Worm (Caenorhabditis elegans) whole organism, early embryonic: Measurements from ENCODE around the gene M02B1.4.

ENCODE experiments used
- B0310.2 ChIP-seq: sonication (generic microtip); optimal IDR thresholded peaks from 2 replicates; lab custom pipeline; 2016; ENCODE audit warnings: mild to moderate bottlenecking, missing genetic modification characterization, missing compliant biosample characterization
- F13C5.2 ChIP-seq: sonication (generic microtip); optimal IDR thresholded peaks from 2 replicates; lab custom pipeline; 2017; ENCODE audit warnings: mild to moderate bottlenecking, missing genetic modification characterization, inconsistent platforms, missing compliant biosample characterization
- aly-1 ChIP-seq: sonication (generic microtip); optimal IDR thresholded peaks from 2 replicates; lab custom pipeline; 2016; ENCODE audit warnings: missing genetic modification characterization, missing compliant biosample characterization
- ama-1 ChIP-seq: fragments of 150-350 bp; optimal IDR thresholded peaks from 2 replicates; lab custom pipeline; 2014
- ceh-13 ChIP-seq: fragments of 200-800 bp; sonication (Bioruptor generic); optimal IDR thresholded peaks from 2 replicates; lab custom pipeline; 2018; ENCODE audit warnings: mild to moderate bottlenecking, missing genetic modification characterization, missing compliant biosample characterization
- ceh-36 ChIP-seq: sonication (generic microtip); optimal IDR thresholded peaks from 2 replicates; lab custom pipeline; 2016; ENCODE audit warnings: missing genetic modification characterization, inconsistent platforms, missing compliant biosample characterization
- ets-7 ChIP-seq: sonication (generic microtip); optimal IDR thresholded peaks from 2 replicates; lab custom pipeline; 2016; ENCODE audit warnings: missing genotype, missing genetic modification characterization, missing compliant biosample characterization
- flt-1 ChIP-seq: fragments of 200-800 bp; sonication (Bioruptor generic); IDR thresholded peaks from 2 replicates; pipeline ENCODE4 v1.3.6; 2022; ENCODE audit warnings: missing genetic modification characterization, missing compliant biosample characterization
- hmbx-1 ChIP-seq: sonication (generic microtip); optimal IDR thresholded peaks from 2 replicates; lab custom pipeline; 2016; ENCODE audit warnings: mild to moderate bottlenecking, missing genetic modification characterization, missing compliant biosample characterization
- hmg-4 ChIP-seq: fragments of 200-800 bp; sonication (Bioruptor generic); optimal IDR thresholded peaks from 2 replicates; lab custom pipeline; 2018; ENCODE audit warnings: mild to moderate bottlenecking, missing genetic modification characterization, missing compliant biosample characterization
- hnd-1 ChIP-seq: sonication (generic microtip); optimal IDR thresholded peaks from 2 replicates; lab custom pipeline; 2016; ENCODE audit warnings: missing genetic modification characterization, missing compliant biosample characterization
- pes-1 ChIP-seq: fragments of 200-800 bp; sonication (Bioruptor generic); IDR thresholded peaks from 2 replicates; pipeline ENCODE4 v1.3.6; 2022; ENCODE audit warnings: missing genetic modification reagents, missing genetic modification characterization, missing compliant biosample characterization
- scrt-1 ChIP-seq: fragments of 200-800 bp; sonication (Bioruptor generic); IDR thresholded peaks from 2 replicates; pipeline ENCODE4 v1.3.6; 2022; ENCODE audit warnings: missing genetic modification characterization, missing compliant biosample characterization
- sea-1 ChIP-seq: fragments of 200-800 bp; sonication (Bioruptor generic); conservative IDR thresholded peaks from 2 replicates; pipeline ENCODE4 v1.3.6; 2022; ENCODE audit warnings: missing genetic modification characterization, missing compliant biosample characterization
- tbx-11 ChIP-seq: fragments of 200-800 bp; sonication (Bioruptor generic); IDR thresholded peaks from 2 replicates; pipeline ENCODE4 v1.3.6; 2022; ENCODE audit warnings: missing genetic modification characterization, missing compliant biosample characterization
- tbx-37 ChIP-seq: fragments of 200-800 bp; sonication (Bioruptor generic); conservative IDR thresholded peaks from 2 replicates; pipeline ENCODE4 v1.3.6; 2022; ENCODE audit warnings: missing genetic modification reagents, missing genetic modification characterization, missing compliant biosample characterization
- tra-4 ChIP-seq: sonication (generic microtip); optimal IDR thresholded peaks from 2 replicates; lab custom pipeline; 2017; ENCODE audit warnings: missing genetic modification characterization, missing compliant biosample characterization

The M02B1.4 gene

DNA sequence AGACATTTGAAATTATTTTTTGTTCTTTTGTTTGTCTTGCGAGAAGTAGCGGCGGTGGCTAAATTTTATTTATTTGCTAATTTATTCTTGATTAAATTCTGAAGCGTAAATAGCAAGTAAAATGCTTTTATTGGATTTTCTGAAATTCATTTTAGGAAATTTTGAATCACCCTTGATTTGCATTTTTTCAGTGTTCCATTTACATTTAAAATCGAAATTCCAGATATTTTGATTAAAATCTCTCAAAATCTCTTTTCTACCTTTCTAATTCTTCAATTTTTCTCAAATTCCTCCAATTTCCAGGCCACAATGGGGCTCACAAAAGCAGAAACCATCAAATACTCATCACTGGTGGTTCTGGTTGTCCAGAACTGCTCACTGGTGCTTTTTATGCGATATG, 30.1 kb upstream of the M02B1.4 start, which contains the start of gene nstp-5:
Gene nstp-5, plus strand, starts transcription at position 301 of the 400 bp plus-strand sequence.
- TF ChIP-seq flt-1 (GFP tag; lab: Robert Waterston, UW) (no peak), B0310.2 (tag; lab: Kevin White, UChicago) (no peak), tbx-11 (GFP tag; lab: Robert Waterston, UW) (no peak), ama-1 (lab: Kevin White, UChicago) (no peak), tra-4 (tag; lab: Kevin White, UChicago) (no peak), tbx-37 (GFP tag; lab: Robert Waterston, UW) (no peak)

DNA sequence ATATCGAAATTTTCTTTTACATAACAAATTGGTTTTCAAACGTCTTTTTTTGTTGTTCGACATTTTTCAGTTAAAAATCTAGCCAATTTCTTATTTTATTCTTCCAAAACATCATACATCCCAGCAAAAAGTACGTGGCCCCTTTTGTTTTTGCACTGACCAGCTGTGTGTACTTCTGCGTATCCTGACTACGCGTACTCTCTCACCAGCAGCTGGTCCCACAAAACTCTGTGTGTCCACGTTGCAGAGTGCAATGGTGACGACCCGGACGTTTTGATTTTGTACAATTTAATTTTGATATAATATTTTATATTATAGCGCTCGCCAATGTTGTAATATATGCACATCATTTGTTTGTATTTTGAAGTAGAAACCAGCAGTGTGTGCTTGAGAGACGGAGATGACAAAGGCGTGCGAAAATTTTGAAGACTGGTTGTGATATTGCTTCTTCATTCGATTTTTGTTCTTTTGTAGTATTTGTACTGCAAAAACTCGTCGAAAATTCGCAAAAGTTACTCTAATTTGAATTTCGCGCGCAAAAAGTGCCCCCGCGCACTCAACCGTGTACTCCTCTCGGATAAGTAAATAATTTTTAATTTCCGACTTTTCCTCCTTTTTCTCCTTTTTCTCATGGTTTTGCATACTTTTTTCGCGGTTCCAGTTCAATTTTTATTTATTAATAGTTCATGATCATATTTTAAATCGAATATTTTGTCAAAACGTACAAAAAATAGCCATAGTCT, 29.4 kb upstream of the M02B1.4 start:
- TF ChIP-seq flt-1 (GFP tag; lab: Robert Waterston, UW), result no peak
- no peak for TF ChIP-seq ama-1 (lab: Kevin White, UChicago)
- no peak for TF ChIP-seq ets-7 (tag; lab: Kevin White, UChicago)

DNA sequence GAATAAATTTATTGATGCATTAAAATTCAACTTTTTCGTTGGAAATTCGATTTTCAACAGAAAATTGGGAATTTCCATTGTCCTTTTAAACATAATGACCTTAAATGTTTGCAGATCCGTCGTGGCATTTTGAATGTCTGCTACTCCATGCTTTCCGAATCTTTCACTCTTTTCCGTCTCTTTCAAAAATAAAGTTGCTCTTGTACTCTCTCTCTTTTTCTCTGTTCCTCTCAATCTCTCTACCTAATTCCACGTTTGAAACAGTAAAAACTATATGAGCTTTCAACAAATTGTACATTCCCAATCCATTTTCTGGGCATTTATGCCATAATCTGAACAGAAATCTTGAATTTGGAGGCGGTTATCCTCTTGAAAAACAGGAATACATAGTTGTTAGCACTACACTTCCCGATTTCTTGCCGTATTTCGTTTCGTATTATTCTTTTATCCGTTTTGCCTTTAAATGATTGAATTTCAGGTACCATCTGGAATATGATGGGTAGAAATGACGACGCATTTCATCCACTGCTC, 24.0 kb upstream of the M02B1.4 start, which contains the start of gene srf-3:
Gene srf-3, plus strand, starts transcription at position 481 of the 531 bp plus-strand sequence.
- TF ChIP-seq ceh-13 (GFP tag; lab: Kevin White, UChicago), result no peak
- no peak for TF ChIP-seq ceh-36 (tag; lab: Kevin White, UChicago)
- no peak for TF ChIP-seq hmg-4 (GFP tag; lab: Kevin White, UChicago)
- no peak for TF ChIP-seq flt-1 (GFP tag; lab: Robert Waterston, UW)
- no peak for TF ChIP-seq tbx-11 (GFP tag; lab: Robert Waterston, UW)
- TF ChIP-seq hmbx-1, result no peak
- no peak for TF ChIP-seq F13C5.2 (tag; lab: Kevin White, UChicago)
- no peak for TF ChIP-seq tra-4 (tag; lab: Kevin White, UChicago)
- TF ChIP-seq hnd-1 (tag; lab: Kevin White, UChicago), result no peak
- TF ChIP-seq B0310.2 (tag; lab: Kevin White, UChicago), result no peak
- TF ChIP-seq pes-1 (GFP tag; lab: Robert Waterston, UW), result no peak
- no peak for TF ChIP-seq aly-1 (tag; lab: Kevin White, UChicago)
- no peak for TF ChIP-seq sea-1

DNA sequence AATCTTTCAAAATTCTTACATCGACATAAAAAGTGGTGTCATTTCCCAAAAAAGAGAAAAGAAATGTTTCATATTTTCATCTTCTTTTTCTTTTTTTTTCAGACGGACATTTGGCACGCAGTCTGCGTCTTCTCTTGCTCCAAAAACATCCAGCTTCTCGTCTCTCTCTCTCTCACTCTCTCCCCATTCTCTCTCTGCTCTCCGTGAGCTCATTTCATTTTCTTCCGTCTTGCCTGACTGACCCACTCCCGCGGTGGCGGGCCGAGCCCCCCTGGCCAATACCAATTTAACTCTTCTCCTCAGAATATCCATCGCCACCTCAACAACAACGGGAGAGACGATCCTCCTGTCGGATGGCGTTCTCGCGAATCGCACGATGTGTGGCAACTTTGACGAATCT, 20.5 kb upstream of the M02B1.4 start, which contains the start of gene txt-19:
Gene txt-19, plus strand, starts transcription at position 304 of the 400 bp plus-strand sequence.
- TF ChIP-seq ama-1 (lab: Kevin White, UChicago) (no peak), tbx-11 (GFP tag; lab: Robert Waterston, UW) (no peak), pes-1 (GFP tag; lab: Robert Waterston, UW) (no peak), flt-1 (GFP tag; lab: Robert Waterston, UW) (no peak), B0310.2 (tag; lab: Kevin White, UChicago) (no peak), scrt-1 (GFP tag; lab: Robert Waterston, UW) (no peak), ceh-36 (tag; lab: Kevin White, UChicago) (no peak), ceh-13 (GFP tag; lab: Kevin White, UChicago) (no peak), ets-7 (tag; lab: Kevin White, UChicago) (no peak), tbx-37 (GFP tag; lab: Robert Waterston, UW) (no peak), hmbx-1 (no peak), F13C5.2 (tag; lab: Kevin White, UChicago) (no peak), tra-4 (tag; lab: Kevin White, UChicago) (no peak)

DNA sequence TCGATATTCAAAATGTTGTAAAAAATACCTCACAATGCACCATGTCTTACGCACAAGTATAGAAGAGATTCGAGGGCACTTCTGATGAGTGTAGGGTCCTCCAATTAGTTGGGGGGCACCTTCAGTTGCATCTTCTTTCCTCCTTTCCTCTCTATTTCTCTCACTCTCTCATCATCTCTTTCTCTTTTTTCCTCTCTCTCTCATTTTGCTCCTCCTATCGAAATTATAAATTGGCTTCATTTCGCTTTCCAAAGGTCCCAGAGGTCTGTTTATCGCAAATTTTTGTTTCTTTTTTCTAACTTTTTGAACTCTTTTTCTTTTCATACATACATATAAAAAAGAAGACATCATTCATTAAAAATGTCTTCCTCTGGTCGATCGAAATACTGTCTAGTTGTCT, 17.8 kb upstream of the M02B1.4 start:
- TF ChIP-seq pes-1 (GFP tag; lab: Robert Waterston, UW) (no peak), tra-4 (tag; lab: Kevin White, UChicago) (no peak)

DNA sequence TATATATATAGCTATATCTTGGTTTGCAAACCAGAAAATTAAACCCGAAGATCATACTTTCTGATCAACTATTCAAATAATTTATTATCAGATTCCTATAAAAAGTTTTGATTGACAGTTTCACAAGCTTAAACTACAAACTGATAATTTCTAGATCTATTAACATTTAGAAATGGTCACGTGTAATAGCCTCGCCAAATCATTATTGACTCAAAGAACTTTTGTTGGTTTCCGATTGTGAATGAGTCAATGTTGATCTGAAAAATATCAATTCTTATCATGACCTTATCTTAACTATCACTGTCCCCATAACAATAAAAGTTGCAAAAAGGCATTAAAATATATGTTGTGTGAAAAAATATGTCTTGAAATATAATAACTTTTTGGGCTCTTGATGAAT, 17.0 kb upstream of the M02B1.4 start:
- no peak for TF ChIP-seq scrt-1 (GFP tag; lab: Robert Waterston, UW)
- TF ChIP-seq tbx-11 (GFP tag; lab: Robert Waterston, UW), result no peak
- no peak for TF ChIP-seq ceh-36 (tag; lab: Kevin White, UChicago)
- TF ChIP-seq ceh-13 (GFP tag; lab: Kevin White, UChicago), result no peak
- TF ChIP-seq flt-1 (GFP tag; lab: Robert Waterston, UW), result no peak
- no peak for TF ChIP-seq F13C5.2 (tag; lab: Kevin White, UChicago)
- TF ChIP-seq hnd-1 (tag; lab: Kevin White, UChicago), result no peak
- no peak for TF ChIP-seq pes-1 (GFP tag; lab: Robert Waterston, UW)
- no peak for TF ChIP-seq aly-1 (tag; lab: Kevin White, UChicago)
- no peak for TF ChIP-seq B0310.2 (tag; lab: Kevin White, UChicago)
- TF ChIP-seq tbx-37 (GFP tag; lab: Robert Waterston, UW), result no peak
- no peak for TF ChIP-seq sea-1
- TF ChIP-seq ets-7 (tag; lab: Kevin White, UChicago), result no peak

DNA sequence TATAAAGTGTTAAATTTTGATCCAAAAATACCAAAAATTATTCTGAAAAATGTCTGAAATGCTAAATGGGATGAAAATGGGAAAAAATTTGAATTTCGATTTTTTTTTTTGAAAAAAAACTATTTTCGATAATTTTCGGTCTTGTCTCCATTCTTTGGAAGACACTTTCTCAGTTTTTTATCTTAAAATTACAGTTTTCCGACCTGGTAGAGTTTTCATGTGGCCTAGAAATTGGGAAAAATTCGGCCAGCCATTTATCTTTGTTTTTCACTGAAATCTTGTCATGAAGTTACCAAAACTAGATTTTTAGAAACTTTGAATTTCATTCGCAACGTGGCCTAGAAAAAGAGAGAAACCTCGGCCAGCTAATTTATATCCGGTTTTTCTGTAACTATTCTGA, 15.8 kb upstream of the M02B1.4 start:
- TF ChIP-seq sea-1 (no peak), tbx-37 (GFP tag; lab: Robert Waterston, UW) (no peak), F13C5.2 (tag; lab: Kevin White, UChicago) (no peak)

DNA sequence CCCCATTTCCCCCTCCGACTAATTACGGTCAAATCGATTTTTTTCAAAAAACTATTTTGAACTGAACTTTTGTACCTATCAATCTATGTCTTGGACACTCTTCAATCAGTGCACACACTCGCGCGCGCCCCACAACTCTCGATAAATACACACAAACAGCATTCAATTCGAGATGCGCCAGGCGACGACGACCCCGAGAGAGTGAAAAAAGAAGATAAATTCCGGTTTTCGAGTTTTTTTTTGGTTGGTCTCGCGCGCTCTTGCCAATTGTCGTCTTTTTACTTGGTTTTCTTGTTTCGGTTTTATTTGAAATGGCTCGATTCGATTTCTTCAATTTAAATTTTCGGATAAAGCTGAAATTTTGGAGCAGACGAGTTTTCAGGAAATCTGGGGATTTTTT, 15.2 kb upstream of the M02B1.4 start:
- no peak for TF ChIP-seq ceh-36 (tag; lab: Kevin White, UChicago)
